Worm (Caenorhabditis elegans): ENCODE data around the gene C50H2.13.

ce11 chrV:9974264-9974663, 47.9 kb downstream of the C50H2.13 start:
- peak; percentile 54 for TF ChIP-seq him-1 (tag; optimal IDR thresholded peaks at IDR 0.05)
- no peak for TF ChIP-seq W03F9.2 (tag; optimal IDR thresholded peaks at IDR 0.05)
- no peak for TF ChIP-seq dao-5 (tag; optimal IDR thresholded peaks at IDR 0.05)

Measured in whole organism, L4/young adult.